Worm (Caenorhabditis elegans) whole organism, L4 larva: ENCODE data around the gene scl-20.

Experiments used
- ama-1 ChIP-seq: fragments of 150-350 bp; optimal IDR thresholded peaks from 2 replicates; lab custom pipeline; 2014; ENCODE audit warnings: inconsistent platforms, mixed read lengths
- ceh-44 ChIP-seq: fragments of 200-800 bp; sonication (Bioruptor generic); IDR thresholded peaks from 2 replicates; pipeline ENCODE4 v1.3.6; 2022; ENCODE audit warnings: missing genetic modification reagents, missing genetic modification characterization, missing compliant biosample characterization
- zag-1 ChIP-seq: fragments of 150-350 bp; optimal IDR thresholded peaks from 2 replicates; lab custom pipeline; 2014; ENCODE audit warnings: missing biosample characterization, missing genetic modification characterization

DNA sequence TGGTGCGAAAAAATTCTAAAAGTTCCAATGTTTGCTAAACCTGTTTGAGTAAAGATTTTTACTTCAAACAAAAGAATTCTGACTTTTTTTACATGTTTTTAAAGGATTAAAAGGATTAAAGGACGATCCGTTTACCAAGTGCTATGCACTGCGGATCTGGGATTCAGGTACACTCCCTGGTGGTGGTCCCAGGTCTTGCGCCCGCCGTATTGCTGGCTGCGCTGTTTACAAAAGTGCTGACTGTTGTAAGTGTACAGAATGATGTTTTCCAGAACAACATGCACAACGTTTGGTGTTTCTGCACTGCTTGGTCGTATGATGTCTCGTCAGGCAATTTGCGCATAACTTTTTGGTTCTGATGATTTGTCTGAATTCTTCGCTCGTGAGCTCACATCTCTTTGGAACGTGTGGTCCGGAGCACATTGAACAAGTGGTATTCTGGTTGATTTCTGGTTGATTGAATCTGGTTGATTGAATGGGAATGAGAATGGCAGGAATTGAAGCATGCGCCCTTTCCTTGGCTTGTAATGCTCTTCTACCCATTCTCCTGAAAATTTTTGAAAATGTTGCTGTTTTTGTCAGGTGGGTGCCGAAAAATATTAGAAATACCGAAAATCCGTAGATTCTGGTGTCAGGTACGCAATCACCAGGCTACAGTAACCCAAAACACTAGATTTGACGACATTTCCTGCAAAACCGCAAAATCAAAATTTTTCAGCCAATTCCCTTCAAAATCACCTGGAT lies 28.8 kb downstream of the scl-20 start:
- TF ChIP-seq ama-1 (lab: Kevin White, UChicago) (no peak), ceh-44 (GFP tag; lab: Robert Waterston, UW) (no peak), zag-1 (tag; lab: Kevin White, UChicago) (no peak)
